Worm (Caenorhabditis elegans) whole organism, mixed stage, embryonic: Measurements from ENCODE around the gene T25F10.1.

Experiments
- M03D4.4 ChIP-seq: sonication (generic microtip); optimal IDR thresholded peaks from 2 replicates; lab custom pipeline; 2017; ENCODE audit warnings: mild to moderate bottlenecking, missing genetic modification characterization, missing compliant biosample characterization
- bed-3 ChIP-seq: fragments of 200-800 bp; sonication (Bioruptor generic); optimal IDR thresholded peaks from 3 replicates; lab custom pipeline; 2018; ENCODE audit warnings: mild to moderate bottlenecking, missing genetic modification characterization, moderate library complexity, missing compliant biosample characterization
- blmp-1 ChIP-seq: fragments of 150-350 bp; optimal IDR thresholded peaks from 2 replicates; lab custom pipeline; 2014; ENCODE audit warnings: missing biosample characterization, missing genetic modification characterization
- ceh-39 ChIP-seq: fragments of 150-350 bp; optimal IDR thresholded peaks from 2 replicates; lab custom pipeline; 2014; ENCODE audit warnings: missing biosample characterization, missing genetic modification characterization
- ceh-43 ChIP-seq: fragments of 200-800 bp; sonication (Bioruptor generic); optimal IDR thresholded peaks from 2 replicates; lab custom pipeline; 2018; ENCODE audit warnings: mild to moderate bottlenecking, missing genetic modification characterization, moderate library complexity, missing compliant biosample characterization
- ceh-83 ChIP-seq: fragments of 200-800 bp; sonication (Bioruptor generic); optimal IDR thresholded peaks from 2 replicates; lab custom pipeline; 2018; ENCODE audit warnings: mild to moderate bottlenecking, missing genetic modification characterization, missing compliant biosample characterization
- ces-1 ChIP-seq: fragments of 150-350 bp; optimal IDR thresholded peaks from 2 replicates; lab custom pipeline; 2014; ENCODE audit warnings: missing biosample characterization, missing genetic modification reagents, missing genetic modification characterization
- cnd-1 ChIP-seq: fragments of 200-800 bp; sonication (Bioruptor generic); optimal IDR thresholded peaks from 2 replicates; lab custom pipeline; 2018; ENCODE audit warnings: mild to moderate bottlenecking, missing genetic modification characterization, missing compliant biosample characterization
- drap-1 ChIP-seq: fragments of 200-800 bp; sonication (Bioruptor generic); optimal IDR thresholded peaks from 3 replicates; lab custom pipeline; 2018; ENCODE audit warnings: mild to moderate bottlenecking, missing genetic modification characterization, missing compliant biosample characterization
- elt-1 ChIP-seq: sonication (generic microtip); optimal IDR thresholded peaks from 2 replicates; lab custom pipeline; 2017; ENCODE audit warnings: missing genetic modification characterization, mild to moderate bottlenecking, missing compliant biosample characterization, antibody characterized with exemption, moderate library complexity, borderline replicate concordance; ENCODE audit not compliant: insufficient read depth
- elt-3 ChIP-seq: fragments of 150-350 bp; optimal IDR thresholded peaks from 2 replicates; lab custom pipeline; 2014; ENCODE audit warnings: missing biosample characterization, missing genetic modification characterization
- flh-1 ChIP-seq: fragments of 200-800 bp; sonication (Bioruptor generic); optimal IDR thresholded peaks from 2 replicates; lab custom pipeline; 2018; ENCODE audit warnings: mild to moderate bottlenecking, missing genetic modification characterization, moderate library complexity, missing compliant biosample characterization
- ham-2 ChIP-seq: fragments of 200-800 bp; sonication (Bioruptor generic); optimal IDR thresholded peaks from 2 replicates; lab custom pipeline; 2018; ENCODE audit warnings: mild to moderate bottlenecking, missing genetic modification characterization, missing compliant biosample characterization
- hlh-1 ChIP-seq: fragments of 150-350 bp; optimal IDR thresholded peaks from 2 replicates; lab custom pipeline; 2014; ENCODE audit warnings: missing biosample characterization, missing genetic modification reagents, missing genetic modification characterization
- lin-13 ChIP-seq: fragments of 150-350 bp; optimal IDR thresholded peaks from 2 replicates; lab custom pipeline; 2014; ENCODE audit warnings: missing biosample characterization, missing genetic modification characterization
- lin-32 ChIP-seq: fragments of 200-800 bp; sonication (Bioruptor generic); optimal IDR thresholded peaks from 2 replicates; lab custom pipeline; 2018; ENCODE audit warnings: mild to moderate bottlenecking, missing genetic modification characterization, missing compliant biosample characterization
- lsy-2 ChIP-seq: fragments of 150-350 bp; optimal IDR thresholded peaks from 2 replicates; lab custom pipeline; 2014; ENCODE audit warnings: missing biosample characterization, missing genetic modification characterization
- mep-1 ChIP-seq: fragments of 150-350 bp; optimal IDR thresholded peaks from 2 replicates; lab custom pipeline; 2017; ENCODE audit warnings: missing biosample characterization, missing genetic modification reagents, missing genetic modification characterization, inconsistent platforms
- mls-2 ChIP-seq: sonication (generic microtip); optimal IDR thresholded peaks from 2 replicates; lab custom pipeline; 2016; ENCODE audit warnings: mild to moderate bottlenecking, missing genetic modification characterization, moderate library complexity, missing compliant biosample characterization
- nhr-12 ChIP-seq: fragments of 150-350 bp; optimal IDR thresholded peaks from 2 replicates; lab custom pipeline; 2014; ENCODE audit warnings: missing biosample characterization, missing genetic modification characterization
- nhr-2 ChIP-seq: fragments of 150-350 bp; optimal IDR thresholded peaks from 2 replicates; lab custom pipeline; 2014; ENCODE audit warnings: missing biosample characterization, missing genetic modification characterization
- nhr-237 ChIP-seq: fragments of 150-350 bp; optimal IDR thresholded peaks from 2 replicates; lab custom pipeline; 2014; ENCODE audit warnings: missing biosample characterization, missing genetic modification characterization
- nhr-28 ChIP-seq: fragments of 150-350 bp; optimal IDR thresholded peaks from 2 replicates; lab custom pipeline; 2014; ENCODE audit warnings: missing biosample characterization, missing genetic modification characterization
- nhr-76 ChIP-seq: sonication (generic microtip); optimal IDR thresholded peaks from 2 replicates; lab custom pipeline; 2017; ENCODE audit warnings: missing biosample characterization, missing genetic modification characterization
- pha-4 ChIP-seq: fragments of 150-350 bp; optimal IDR thresholded peaks from 2 replicates; lab custom pipeline; 2018; ENCODE audit warnings: missing biosample characterization, missing genetic modification reagents, missing genetic modification characterization
- sem-2 ChIP-seq: fragments of 200-800 bp; sonication (Bioruptor generic); optimal IDR thresholded peaks from 2 replicates; lab custom pipeline; 2018; ENCODE audit warnings: mild to moderate bottlenecking, missing genetic modification characterization, missing compliant biosample characterization
- snpc-4 ChIP-seq: fragments of 150-350 bp; optimal IDR thresholded peaks from 2 replicates; lab custom pipeline; 2014; ENCODE audit warnings: missing biosample characterization, missing genetic modification characterization
- sptf-1 ChIP-seq: sonication (generic microtip); optimal IDR thresholded peaks from 2 replicates; lab custom pipeline; 2017; ENCODE audit warnings: mild to moderate bottlenecking, missing genetic modification characterization, moderate library complexity, missing compliant biosample characterization
- tbx-8 ChIP-seq: fragments of 200-800 bp; sonication (Bioruptor generic); optimal IDR thresholded peaks from 2 replicates; lab custom pipeline; 2018; ENCODE audit warnings: mild to moderate bottlenecking, missing genetic modification characterization, moderate library complexity, missing compliant biosample characterization
- unc-120 ChIP-seq: sonication (generic microtip); optimal IDR thresholded peaks from 2 replicates; lab custom pipeline; 2017; ENCODE audit warnings: missing genetic modification characterization, missing compliant biosample characterization; ENCODE audit not compliant: poor library complexity, severe bottlenecking
- unc-39 ChIP-seq: fragments of 150-350 bp; optimal IDR thresholded peaks from 2 replicates; lab custom pipeline; 2014; ENCODE audit warnings: missing biosample characterization, missing genetic modification characterization
- unc-62 ChIP-seq: fragments of 150-350 bp; optimal IDR thresholded peaks from 2 replicates; lab custom pipeline; 2014; ENCODE audit warnings: missing biosample characterization, missing genetic modification reagents, missing genetic modification characterization
- zip-8 ChIP-seq: fragments of 150-350 bp; optimal IDR thresholded peaks from 2 replicates; lab custom pipeline; 2014; ENCODE audit warnings: missing biosample characterization, missing genetic modification characterization
- ztf-11 ChIP-seq: fragments of 150-350 bp; optimal IDR thresholded peaks from 2 replicates; lab custom pipeline; 2014; ENCODE audit warnings: missing biosample characterization, missing genetic modification characterization

Gene T25F10.1

DNA sequence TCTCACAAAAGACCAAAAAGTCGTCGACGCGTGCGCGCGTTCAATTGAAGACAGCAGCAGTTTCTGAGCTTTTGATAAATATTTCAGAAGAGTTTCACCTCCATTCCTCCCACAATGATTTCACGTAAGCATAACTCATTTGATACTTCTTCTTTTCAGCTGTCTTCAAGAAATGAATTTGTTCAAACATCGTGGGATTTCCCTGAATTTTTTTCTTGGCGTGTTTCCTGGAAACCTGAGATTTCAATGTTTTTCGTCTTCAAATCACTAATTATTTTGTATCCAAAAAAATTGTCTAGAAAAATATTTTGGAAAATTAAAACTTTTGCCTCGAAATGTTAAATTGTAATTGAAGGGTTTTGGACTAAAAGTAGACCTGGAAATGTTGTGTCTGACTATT, 10.2 kb downstream of the T25F10.1 start:
- TF ChIP-seq flh-1 (GFP tag; lab: Kevin White, UChicago) (no peak), snpc-4 (tag; lab: Kevin White, UChicago) (no peak), ceh-43 (GFP tag; lab: Kevin White, UChicago) (no peak), ceh-39 (no peak), elt-3 (tag; lab: Kevin White, UChicago) (no peak), unc-120 (no peak), cnd-1 (tag; lab: Kevin White, UChicago) (no peak), mep-1 (tag; lab: Kevin White, UChicago) (no peak), sptf-1 (no peak), elt-1 (tag; lab: Kevin White, UChicago) (no peak), ham-2 (no peak), lsy-2 (tag; lab: Kevin White, UChicago) (no peak), nhr-28 (tag; lab: Kevin White, UChicago) (no peak), tbx-8 (GFP tag; lab: Kevin White, UChicago) (no peak), nhr-76 (tag; lab: Kevin White, UChicago) (no peak), nhr-237 (tag; lab: Kevin White, UChicago) (no peak), nhr-2 (no peak), nhr-12 (tag; lab: Kevin White, UChicago) (no peak), unc-62 (no peak), mls-2 (tag; lab: Kevin White, UChicago) (no peak)

DNA sequence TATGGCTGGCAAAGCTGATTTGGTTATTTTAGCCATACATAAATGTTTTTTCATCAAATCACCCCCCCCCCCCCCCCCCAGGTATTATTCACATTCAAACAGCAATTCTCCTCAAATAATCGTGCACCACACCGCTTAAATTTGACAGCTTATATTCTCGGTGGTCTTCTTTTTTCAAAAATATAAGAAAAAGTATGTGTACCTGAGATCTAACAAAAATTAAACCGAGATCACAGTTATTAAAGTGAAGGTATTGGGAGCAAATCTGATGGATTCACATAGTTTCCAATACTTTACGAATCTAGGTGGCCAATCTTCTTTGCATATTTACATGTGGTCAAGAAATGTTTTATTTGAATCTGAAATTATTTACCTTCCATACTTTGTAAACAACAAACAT, 11.9 kb downstream of the T25F10.1 start, which contains the start of gene ZC404.15:
TSS of gene ZC404.15 (plus strand) at position 301 of the 400 bp plus-strand sequence.
- TF ChIP-seq ces-1 (no peak), cnd-1 (tag; lab: Kevin White, UChicago) (no peak), nhr-2 (no peak), unc-39 (no peak), ceh-43 (GFP tag; lab: Kevin White, UChicago) (no peak), elt-1 (tag; lab: Kevin White, UChicago) (no peak), mep-1 (tag; lab: Kevin White, UChicago) (no peak), unc-120 (no peak), snpc-4 (tag; lab: Kevin White, UChicago) (no peak), drap-1 (no peak), ceh-83 (no peak), sptf-1 (no peak), lin-13 (tag; lab: Kevin White, UChicago) (no peak)
- TF ChIP-seq, all 35 proteins: peak for 0

DNA sequence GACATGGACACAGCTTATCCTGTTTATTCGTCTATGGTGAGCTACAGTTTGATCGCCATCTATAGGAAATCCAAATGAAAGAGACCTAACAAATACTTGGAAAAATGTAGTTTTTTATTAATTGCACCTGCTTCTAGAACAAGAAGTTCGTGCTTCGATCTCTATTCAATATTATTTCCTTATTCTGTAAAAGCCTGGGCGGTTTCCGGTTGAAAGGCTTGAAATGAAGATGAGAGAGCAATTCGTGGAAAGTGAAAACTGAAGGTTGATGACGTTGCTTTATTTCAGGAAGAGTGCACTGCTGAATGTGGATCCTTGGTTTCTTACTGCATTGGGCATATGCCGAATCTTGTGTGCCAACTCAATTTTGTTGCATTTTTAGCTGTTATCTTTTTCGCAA, 12.4 kb downstream of the T25F10.1 start:
- TF ChIP-seq ztf-11 (tag; lab: Kevin White, UChicago) (no peak), bed-3 (no peak), lin-32 (GFP tag; lab: Kevin White, UChicago) (no peak), lsy-2 (tag; lab: Kevin White, UChicago) (no peak), nhr-237 (tag; lab: Kevin White, UChicago) (no peak), nhr-2 (no peak), cnd-1 (tag; lab: Kevin White, UChicago) (no peak), sem-2 (no peak), ces-1 (no peak), mls-2 (tag; lab: Kevin White, UChicago) (no peak), nhr-76 (tag; lab: Kevin White, UChicago) (no peak), elt-1 (tag; lab: Kevin White, UChicago) (no peak), ceh-39 (no peak), drap-1 (no peak), unc-39 (no peak)

DNA sequence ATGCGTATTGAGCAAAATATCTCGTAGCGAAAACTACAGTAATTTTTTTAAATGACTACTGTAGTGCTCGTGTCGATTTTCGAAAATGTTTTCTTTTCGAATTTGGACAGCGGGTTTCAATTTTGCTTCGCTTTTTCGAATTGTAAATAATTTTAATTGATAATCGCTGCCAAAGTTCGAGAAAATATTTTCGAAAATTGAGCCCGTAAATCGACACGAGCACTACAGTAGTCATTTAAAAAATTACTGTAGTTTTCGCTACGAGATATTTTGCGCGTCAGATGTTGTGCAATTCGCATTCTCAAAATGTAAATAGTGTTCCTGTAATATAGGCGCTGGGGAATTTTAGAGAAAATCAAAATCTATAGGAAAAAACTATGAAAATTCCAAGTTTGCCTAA, 14.0 kb downstream of the T25F10.1 start:
- TF ChIP-seq M03D4.4 (tag; lab: Kevin White, UChicago): no peak

DNA sequence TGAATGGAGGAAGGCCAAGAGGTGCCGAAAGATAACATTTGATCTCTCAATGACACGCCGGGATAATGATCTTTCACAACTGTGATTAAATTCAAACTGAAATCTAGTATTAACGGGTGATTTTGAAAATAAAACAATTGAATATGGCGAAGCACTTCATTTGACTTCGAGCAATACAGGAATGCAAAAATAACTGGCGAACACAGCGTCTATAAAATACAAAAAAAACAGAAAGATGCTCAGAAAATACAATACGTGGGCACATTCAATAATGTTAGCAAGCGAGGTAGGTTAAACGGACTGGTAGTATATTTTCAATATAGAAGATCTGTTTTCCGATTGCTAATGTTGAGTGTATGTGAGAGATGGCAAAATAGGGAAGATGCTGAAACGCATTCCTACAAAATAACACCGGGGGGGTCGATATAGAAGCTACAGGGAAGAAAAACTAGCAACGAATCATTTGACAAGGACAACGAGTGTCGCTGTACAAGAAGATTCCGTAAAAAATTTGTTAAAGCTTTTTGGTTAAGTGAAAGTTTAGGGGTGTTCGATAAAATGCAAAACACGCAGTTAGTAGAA, 14.8 kb downstream of the T25F10.1 start:
- TF ChIP-seq elt-3 (tag; lab: Kevin White, UChicago): no peak
- no peak for TF ChIP-seq flh-1 (GFP tag; lab: Kevin White, UChicago)
- no peak for TF ChIP-seq unc-62
- TF ChIP-seq drap-1: no peak
- no peak for TF ChIP-seq hlh-1 (tag; lab: Kevin White, UChicago)
- no peak for TF ChIP-seq pha-4
- TF ChIP-seq blmp-1 (tag; lab: Kevin White, UChicago): no peak
- TF ChIP-seq zip-8 (tag; lab: Kevin White, UChicago): no peak
- no peak for TF ChIP-seq bed-3
- TF ChIP-seq tbx-8 (GFP tag; lab: Kevin White, UChicago): no peak
- TF ChIP-seq cnd-1 (tag; lab: Kevin White, UChicago): no peak
- TF ChIP-seq unc-39: no peak
- TF ChIP-seq ces-1: no peak
